Fruit fly (Drosophila melanogaster): ENCODE measurements around the gene CG42369.

The CG42369 gene

DNA sequence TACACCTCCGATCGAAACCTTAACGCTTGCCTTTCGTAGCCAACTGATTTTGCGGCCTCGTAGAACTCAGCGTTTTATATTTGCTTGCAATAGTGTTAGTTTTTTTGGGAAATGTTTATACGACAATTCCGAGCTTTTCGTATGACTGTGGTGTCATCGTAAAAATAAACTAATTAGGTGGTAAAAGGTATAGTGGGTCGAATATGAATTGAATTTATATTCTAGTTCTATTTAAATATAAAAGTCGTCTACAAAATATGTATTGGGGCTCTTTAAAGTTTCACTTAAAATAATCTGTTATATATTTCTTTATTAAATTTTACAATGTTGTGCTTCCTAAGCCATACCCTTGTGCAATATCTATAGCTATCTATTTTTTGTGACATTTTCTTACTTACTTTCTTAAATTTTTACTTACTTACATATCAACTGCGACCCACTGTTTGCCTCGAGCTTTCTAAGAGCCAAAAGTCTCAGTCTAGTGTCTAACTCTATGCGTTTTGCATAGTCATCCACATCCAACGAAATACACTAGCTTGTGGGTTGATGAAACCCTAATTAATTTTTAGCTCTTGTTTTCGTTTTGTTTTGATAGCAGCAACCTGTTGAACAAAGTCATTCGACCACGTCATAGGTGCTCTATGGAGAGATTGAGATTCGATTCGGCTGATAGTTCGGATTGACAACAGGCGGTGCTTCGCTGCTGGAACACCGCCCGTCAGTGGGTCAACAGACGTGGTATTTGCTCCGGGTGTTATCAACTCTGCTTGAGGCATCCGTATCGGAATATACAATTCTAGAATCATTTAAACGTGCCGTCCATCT, 45.9 kb downstream of the CG42369 start, which contains the start of gene CG9498 (continued):
- TF ChIP-seq ttk (GFP tag; IDR thresholded peaks at IDR 0.05) (peak; percentile 62), chn (GFP tag; optimal IDR thresholded peaks at IDR 0.05) (no peak), CG2116 (GFP tag; optimal IDR thresholded peaks at IDR 0.05) (peak; percentile 32), Rx (GFP tag; IDR thresholded peaks at IDR 0.05) (peak; percentile 66), lab (GFP tag; optimal IDR thresholded peaks at IDR 0.05) (peak; percentile 96), bab2 (GFP tag; optimal IDR thresholded peaks at IDR 0.05) (no peak), CG4404 (GFP tag; IDR thresholded peaks at IDR 0.05) (peak; percentile 63), CG9215 (GFP tag; IDR thresholded peaks at IDR 0.05) (peak; percentile 86), CG13296 (GFP tag; optimal IDR thresholded peaks at IDR 0.05) (peak; percentile 92), GATAe (GFP tag; conservative IDR thresholded peaks at IDR 0.05) (peak; percentile 34; the same call in 1 of the 2 replicates), CG7372 (GFP tag; IDR thresholded peaks at IDR 0.05) (peak; percentile 94), cas (GFP tag; IDR thresholded peaks at IDR 0.05) (peak; percentile 86), row (GFP tag; IDR thresholded peaks at IDR 0.05) (peak; percentile 90), CG10654 (GFP tag; optimal IDR thresholded peaks at IDR 0.05) (peak; percentile 48), amos (GFP tag; IDR thresholded peaks at IDR 0.05; ENCODE audit: partially characterized antibody) (no peak), CG7357 (GFP tag; IDR thresholded peaks at IDR 0.05) (peak; percentile 69), pita (GFP tag; optimal IDR thresholded peaks at IDR 0.05) (no peak), CG12659 (GFP tag; optimal IDR thresholded peaks at IDR 0.05) (peak; percentile 92), unpg (GFP tag; optimal IDR thresholded peaks at IDR 0.05) (peak; percentile 85), croc (GFP tag; conservative IDR thresholded peaks at IDR 0.05) (peak; percentile 55; the same call in 2 of the 3 replicates), zen (tag; optimal IDR thresholded peaks at IDR 0.05) (peak; percentile 36), Dad (GFP tag; optimal IDR thresholded peaks at IDR 0.05) (no peak), CG6689 (GFP tag; IDR thresholded peaks at IDR 0.05) (peak; percentile 82), CG4424 (GFP tag; optimal IDR thresholded peaks at IDR 0.05) (peak; percentile 74), Ssrp (tag; optimal IDR thresholded peaks at IDR 0.05) (peak; percentile 47), CG11093 (GFP tag; IDR thresholded peaks at IDR 0.05) (peak; percentile 40; the same call in 1 of the 3 replicates), CG1602 (GFP tag; optimal IDR thresholded peaks at IDR 0.05) (peak; percentile 56), Hr39 (optimal IDR thresholded peaks at IDR 0.05) (no peak), CG16863 (GFP tag; optimal IDR thresholded peaks at IDR 0.05) (no peak), ap (GFP tag; IDR thresholded peaks at IDR 0.05) (peak; percentile 30; the same call in 1 of the 2 replicates), CG14050 (GFP tag; IDR thresholded peaks at IDR 0.05) (peak; percentile 61; the same call in 2 of the 3 replicates), ash1 (GFP tag; optimal IDR thresholded peaks at IDR 0.05) (no peak), CG11085 (GFP tag; IDR thresholded peaks at IDR 0.05) (peak; percentile 85), chm (GFP tag; IDR thresholded peaks at IDR 0.05) (peak; percentile 37; the same call in 1 of the 2 replicates), CG13424 (tag; optimal IDR thresholded peaks at IDR 0.05) (peak; percentile 89), CG15696 (tag; optimal IDR thresholded peaks at IDR 0.05) (peak; percentile 57), CG32772 (GFP tag; IDR thresholded peaks at IDR 0.05) (peak; percentile 67), abd-A (tag; optimal IDR thresholded peaks at IDR 0.05) (no peak), CG42726 (GFP tag; IDR thresholded peaks at IDR 0.05; ENCODE audit: partially characterized antibody) (no peak), CG5180 (GFP tag; optimal IDR thresholded peaks at IDR 0.05) (peak; percentile 65), Dp (GFP tag; optimal IDR thresholded peaks at IDR 0.05) (no peak), CG8765 (GFP tag; IDR thresholded peaks at IDR 0.05) (peak; percentile 20; the same call in 1 of the 2 replicates), scrt (GFP tag; optimal IDR thresholded peaks at IDR 0.05) (peak; percentile 80), Abd-B (GFP tag; optimal IDR thresholded peaks at IDR 0.05) (peak; percentile 66), vvl (GFP tag; IDR thresholded peaks at IDR 0.05) (peak; percentile 57), NC2β (GFP tag; optimal IDR thresholded peaks at IDR 0.05) (no peak), CG8478 (optimal IDR thresholded peaks at IDR 0.05) (no peak), dysf (GFP tag; IDR thresholded peaks at IDR 0.05) (peak; percentile 83), sr (GFP tag; IDR thresholded peaks at IDR 0.05) (no peak), jing (GFP tag; optimal IDR thresholded peaks at IDR 0.05) (no peak)

Data from whole organism, embryonic.